Fruit fly (Drosophila melanogaster) whole organism, wandering third instar larva: ENCODE results near the gene Ccdc39.

Experiments
- CG32264 ChIP-seq: fragments of 200-800 bp; sonication (Bioruptor generic); optimal IDR thresholded peaks from 2 replicates; lab custom pipeline; 2016; ENCODE audit warnings: missing biosample characterization, missing genetic modification characterization
- CrebA ChIP-seq: fragments of 200-800 bp; sonication (Bioruptor generic); optimal IDR thresholded peaks from 2 replicates; lab custom pipeline; 2016; ENCODE audit warnings: missing biosample characterization, mild to moderate bottlenecking, missing genetic modification characterization, borderline replicate concordance
- OdsH ChIP-seq: fragments of 200-800 bp; sonication (Bioruptor generic); optimal IDR thresholded peaks from 2 replicates; lab custom pipeline; 2016; ENCODE audit warnings: missing biosample characterization, mild to moderate bottlenecking, missing genetic modification characterization
- h ChIP-seq: fragments of 200-800 bp; sonication (Bioruptor generic); optimal IDR thresholded peaks from 3 replicates; lab custom pipeline; 2016; ENCODE audit warnings: missing biosample characterization, mild to moderate bottlenecking, missing genetic modification characterization
- pan ChIP-seq: fragments of >200 bp; optimal IDR thresholded peaks from 2 replicates; lab custom pipeline; 2017
- psq ChIP-seq: fragments of 200-800 bp; sonication (Bioruptor generic); optimal IDR thresholded peaks from 3 replicates; lab custom pipeline; 2017; ENCODE audit warnings: missing biosample characterization, mild to moderate bottlenecking, missing genetic modification characterization, moderate library complexity
- rgr ChIP-seq: fragments of 200-800 bp; sonication (Bioruptor generic); optimal IDR thresholded peaks from 3 replicates; lab custom pipeline; 2016; ENCODE audit warnings: missing biosample characterization, mild to moderate bottlenecking, missing genetic modification characterization
- woc ChIP-seq: sonication (Bioruptor generic); optimal IDR thresholded peaks from 2 replicates; lab custom pipeline; 2016; ENCODE audit warnings: missing biosample characterization, mild to moderate bottlenecking, missing genetic modification characterization

dm6 chr3R:4811124-4811935 lies 26.8 kb upstream of the Ccdc39 start, which contains the start of gene Gmppb:
- no peak for TF ChIP-seq CG32264 (GFP tag; lab: Kevin White, UChicago)
- TF ChIP-seq rgr (GFP tag; lab: Kevin White, UChicago) = no peak
- no peak for TF ChIP-seq h (GFP tag; lab: Kevin White, UChicago)
- TF ChIP-seq CrebA (GFP tag; lab: Kevin White, UChicago) = no peak
- TF ChIP-seq OdsH = no peak
- TF ChIP-seq woc (GFP tag; lab: Kevin White, UChicago) = no peak
- TF ChIP-seq psq = no peak
- no peak for TF ChIP-seq pan
